Worm (Caenorhabditis elegans) whole organism, L1 larva: ENCODE results near the gene oac-48.

ENCODE experiments used
- C16A3.4 ChIP-seq: fragments of 150-350 bp; optimal IDR thresholded peaks from 2 replicates; lab custom pipeline; 2014; ENCODE audit warnings: missing biosample characterization, missing genetic modification characterization
- F16B12.6 ChIP-seq: fragments of 150-350 bp; optimal IDR thresholded peaks from 2 replicates; lab custom pipeline; 2014; ENCODE audit warnings: missing biosample characterization, missing genetic modification characterization
- Y116A8C.19 ChIP-seq: sonication (generic microtip); optimal IDR thresholded peaks from 2 replicates; lab custom pipeline; 2016; ENCODE audit warnings: missing compliant biosample characterization, missing genetic modification characterization, borderline replicate concordance
- aly-2 ChIP-seq: fragments of 150-350 bp; optimal IDR thresholded peaks from 2 replicates; lab custom pipeline; 2014; ENCODE audit warnings: missing biosample characterization, missing genetic modification characterization
- blmp-1 ChIP-seq: fragments of 150-350 bp; optimal IDR thresholded peaks from 2 replicates; lab custom pipeline; 2014; ENCODE audit warnings: missing biosample characterization, missing genetic modification characterization
- ceh-8 ChIP-seq: fragments of 200-800 bp; sonication (Bioruptor generic); optimal IDR thresholded peaks from 2 replicates; lab custom pipeline; 2018; ENCODE audit warnings: mild to moderate bottlenecking, missing genetic modification characterization, moderate library complexity, missing compliant biosample characterization
- ceh-82 ChIP-seq, 3 experiments: fragments of 150-350 bp in 1 of 3; sonication (generic microtip) in 2 of 3; optimal IDR thresholded peaks; 2 replicates each; lab custom pipeline; 2014 to 2017; ENCODE audit warnings: missing biosample characterization in 3 of 3, missing genetic modification characterization in 3 of 3
- ceh-90 ChIP-seq: sonication (generic microtip); optimal IDR thresholded peaks from 2 replicates; lab custom pipeline; 2016; ENCODE audit warnings: missing genetic modification characterization, missing compliant biosample characterization
- ces-1 ChIP-seq: fragments of 150-350 bp; optimal IDR thresholded peaks from 2 replicates; lab custom pipeline; 2014; ENCODE audit warnings: missing biosample characterization, missing genetic modification reagents, missing genetic modification characterization
- dsc-1 ChIP-seq: sonication (generic microtip); optimal IDR thresholded peaks from 2 replicates; lab custom pipeline; 2016; ENCODE audit warnings: mild to moderate bottlenecking, missing genetic modification characterization, missing compliant biosample characterization
- egl-27 ChIP-seq, 2 experiments: fragments of 150-350 bp in 1 of 2; sonication (generic microtip); optimal IDR thresholded peaks; 3 replicates each; lab custom pipeline; 2017 to 2018; ENCODE audit warnings: missing biosample characterization in 2 of 2, missing genetic modification characterization in 2 of 2, missing genetic modification reagents in 2 of 2
- elt-3 ChIP-seq, 6 experiments: fragments of 150-350 bp in 1 of 6; sonication (generic microtip); optimal IDR thresholded peaks; 2 replicates each; lab custom pipeline; 2017 to 2018; ENCODE audit warnings: missing biosample characterization in 6 of 6, missing genetic modification characterization in 6 of 6, inconsistent platforms in 1 of 6
- ets-5 ChIP-seq: fragments of 200-800 bp; sonication (Bioruptor generic); IDR thresholded peaks from 2 replicates; pipeline ENCODE4 v1.3.6; 2022; ENCODE audit warnings: missing genetic modification characterization, missing compliant biosample characterization
- hlh-17 ChIP-seq: fragments of 200-800 bp; sonication (Bioruptor generic); optimal IDR thresholded peaks from 2 replicates; lab custom pipeline; 2018; ENCODE audit warnings: missing genetic modification characterization, mild to moderate bottlenecking, missing compliant biosample characterization, moderate library complexity, borderline replicate concordance
- hlh-4 ChIP-seq: sonication (generic microtip); optimal IDR thresholded peaks from 2 replicates; lab custom pipeline; 2016; ENCODE audit warnings: mild to moderate bottlenecking, missing genetic modification characterization, missing compliant biosample characterization
- irx-1 ChIP-seq: sonication (generic microtip); optimal IDR thresholded peaks from 2 replicates; lab custom pipeline; 2016; ENCODE audit warnings: missing genetic modification characterization, missing compliant biosample characterization
- jun-1 ChIP-seq: fragments of 150-350 bp; optimal IDR thresholded peaks from 2 replicates; lab custom pipeline; 2014; ENCODE audit warnings: missing biosample characterization, missing genetic modification reagents, missing genetic modification characterization
- lin-14 ChIP-seq: fragments of 200-800 bp; sonication (Bioruptor generic); optimal IDR thresholded peaks from 2 replicates; lab custom pipeline; 2018; ENCODE audit warnings: mild to moderate bottlenecking, missing genetic modification characterization, moderate library complexity, missing compliant biosample characterization
- lin-39 ChIP-seq: fragments of 150-350 bp; optimal IDR thresholded peaks from 2 replicates; lab custom pipeline; 2014; ENCODE audit warnings: missing biosample characterization, missing genetic modification reagents, missing genetic modification characterization
- lir-3 ChIP-seq: sonication (generic microtip); optimal IDR thresholded peaks from 2 replicates; lab custom pipeline; 2016; ENCODE audit warnings: mild to moderate bottlenecking, missing genetic modification characterization, moderate library complexity, missing compliant biosample characterization; ENCODE audit not compliant: poor library complexity
- lsy-2 ChIP-seq, 2 experiments: fragments of 150-350 bp; optimal IDR thresholded peaks; 2 replicates each; lab custom pipeline; 2014; ENCODE audit warnings: missing biosample characterization in 2 of 2, missing genetic modification characterization in 2 of 2
- mep-1 ChIP-seq: fragments of 150-350 bp; optimal IDR thresholded peaks from 2 replicates; lab custom pipeline; 2014; ENCODE audit warnings: missing biosample characterization, missing genetic modification characterization
- nhr-12 ChIP-seq: sonication (generic microtip); optimal IDR thresholded peaks from 2 replicates; lab custom pipeline; 2017; ENCODE audit warnings: missing biosample characterization, missing genetic modification characterization
- nhr-19 ChIP-seq: fragments of 200-800 bp; sonication (Bioruptor generic); conservative IDR thresholded peaks from 2 replicates; pipeline ENCODE4 v1.3.6; 2022; ENCODE audit warnings: missing genetic modification characterization, missing compliant biosample characterization
- nhr-20 ChIP-seq: sonication (generic microtip); optimal IDR thresholded peaks from 2 replicates; lab custom pipeline; 2016; ENCODE audit warnings: mild to moderate bottlenecking, missing genetic modification characterization, missing compliant biosample characterization
- nhr-47 ChIP-seq: sonication (generic microtip); optimal IDR thresholded peaks from 2 replicates; lab custom pipeline; 2016; ENCODE audit warnings: mild to moderate bottlenecking, missing genetic modification characterization, moderate library complexity, missing compliant biosample characterization
- nhr-71 ChIP-seq: sonication (generic microtip); optimal IDR thresholded peaks from 2 replicates; lab custom pipeline; 2016; ENCODE audit warnings: mild to moderate bottlenecking, missing genetic modification characterization, moderate library complexity, missing compliant biosample characterization
- nhr-85 ChIP-seq: sonication (generic microtip); peaks from one replicate; lab custom pipeline; 2016; ENCODE audit warnings: missing genetic modification characterization, inconsistent platforms, missing compliant biosample characterization
- pag-3 ChIP-seq: sonication (generic microtip); optimal IDR thresholded peaks from 2 replicates; lab custom pipeline; 2017; ENCODE audit warnings: missing genetic modification characterization, mild to moderate bottlenecking, missing compliant biosample characterization, antibody characterized with exemption, borderline replicate concordance; ENCODE audit not compliant: insufficient read depth
- pqm-1 ChIP-seq: sonication (generic microtip); optimal IDR thresholded peaks from 3 replicates; lab custom pipeline; 2017; ENCODE audit warnings: missing biosample characterization, missing genetic modification characterization
- rnt-1 ChIP-seq: sonication (generic microtip); optimal IDR thresholded peaks from 2 replicates; lab custom pipeline; 2016; ENCODE audit warnings: mild to moderate bottlenecking, missing genetic modification characterization, moderate library complexity, missing compliant biosample characterization
- skn-1 ChIP-seq: fragments of 150-350 bp; optimal IDR thresholded peaks from 2 replicates; lab custom pipeline; 2014; ENCODE audit warnings: missing biosample characterization, missing genetic modification characterization
- snpc-4 ChIP-seq: fragments of 150-350 bp; optimal IDR thresholded peaks from 2 replicates; lab custom pipeline; 2014; ENCODE audit warnings: missing biosample characterization, missing genetic modification characterization
- snu-23 ChIP-seq: sonication (generic microtip); optimal IDR thresholded peaks from 2 replicates; lab custom pipeline; 2016; ENCODE audit warnings: missing genetic modification characterization, missing compliant biosample characterization
- sup-37 ChIP-seq: fragments of 200-800 bp; sonication (Bioruptor generic); optimal IDR thresholded peaks from 2 replicates; lab custom pipeline; 2018; ENCODE audit warnings: mild to moderate bottlenecking, missing genetic modification characterization, missing compliant biosample characterization
- swsn-7 ChIP-seq: sonication (generic microtip); optimal IDR thresholded peaks from 2 replicates; lab custom pipeline; 2016; ENCODE audit warnings: missing genetic modification characterization, missing compliant biosample characterization
- tbx-2 ChIP-seq: sonication (generic microtip); optimal IDR thresholded peaks from 2 replicates; lab custom pipeline; 2016; ENCODE audit warnings: missing genetic modification characterization, missing compliant biosample characterization
- tlp-1 ChIP-seq: fragments of 150-350 bp; optimal IDR thresholded peaks from 2 replicates; lab custom pipeline; 2014; ENCODE audit warnings: missing biosample characterization, missing genetic modification characterization
- unc-130 ChIP-seq: fragments of 150-350 bp; optimal IDR thresholded peaks from 2 replicates; lab custom pipeline; 2017; ENCODE audit warnings: missing biosample characterization, missing genetic modification characterization, inconsistent platforms
- unc-30 ChIP-seq: sonication (generic microtip); optimal IDR thresholded peaks from 2 replicates; lab custom pipeline; 2017; ENCODE audit warnings: missing biosample characterization, missing genetic modification characterization
- unc-62 ChIP-seq: fragments of 150-350 bp; optimal IDR thresholded peaks from 2 replicates; lab custom pipeline; 2014; ENCODE audit warnings: missing biosample characterization, missing genetic modification reagents, missing genetic modification characterization
- unc-86 ChIP-seq: sonication (generic microtip); optimal IDR thresholded peaks from 2 replicates; lab custom pipeline; 2016; ENCODE audit warnings: missing genetic modification characterization, missing compliant biosample characterization
- vab-15 ChIP-seq: sonication (generic microtip); optimal IDR thresholded peaks from 2 replicates; lab custom pipeline; 2017; ENCODE audit warnings: missing genotype, mild to moderate bottlenecking, missing genetic modification characterization, missing compliant biosample characterization
- xbp-1 ChIP-seq: sonication (generic microtip); optimal IDR thresholded peaks from 2 replicates; lab custom pipeline; 2016; ENCODE audit warnings: missing genetic modification characterization, missing compliant biosample characterization
- zag-1 ChIP-seq: fragments of 150-350 bp; optimal IDR thresholded peaks from 2 replicates; lab custom pipeline; 2014; ENCODE audit warnings: missing biosample characterization, missing genetic modification characterization
- zip-4 ChIP-seq: fragments of 200-800 bp; sonication (Bioruptor generic); optimal IDR thresholded peaks from 2 replicates; lab custom pipeline; 2018; ENCODE audit warnings: mild to moderate bottlenecking, missing genetic modification characterization, moderate library complexity, missing compliant biosample characterization

Gene oac-48

DNA sequence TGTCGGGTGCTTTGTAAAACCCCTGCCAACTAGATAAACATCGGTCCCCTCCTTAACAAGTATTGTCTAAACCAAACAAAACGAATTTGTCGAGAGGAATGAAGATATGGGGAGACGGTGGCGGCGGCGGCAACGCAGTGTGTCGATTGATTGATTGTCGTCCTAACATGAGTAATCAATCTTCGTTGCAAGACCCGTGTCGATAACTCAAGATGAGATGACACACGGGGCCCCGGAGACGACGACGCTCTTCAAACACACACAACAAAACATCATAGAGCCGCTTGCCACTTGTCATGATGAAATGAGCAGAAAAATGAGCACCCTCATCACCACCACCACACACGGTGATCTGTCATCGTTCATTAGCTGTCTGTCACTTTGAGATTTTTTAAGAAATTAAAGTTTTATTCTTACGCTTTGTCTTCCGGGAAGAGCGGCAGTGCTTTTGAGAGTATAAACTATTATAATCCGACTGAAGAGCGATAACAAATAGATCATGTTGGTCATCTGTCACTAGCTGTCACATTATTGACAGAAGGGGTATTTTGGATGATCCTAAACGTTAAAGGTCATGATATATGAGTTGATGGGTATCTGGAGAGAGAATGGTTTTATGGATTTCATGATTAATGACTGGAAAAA, 22.2 kb downstream of the oac-48 start (continued):
- TF ChIP-seq dsc-1 (tag; lab: Kevin White, UChicago) (peak; percentile 5), snu-23 (GFP tag; lab: Kevin White, UChicago) (peak; percentile 52), nhr-85 (tag; lab: Kevin White, UChicago) (peak; percentile 83), ces-1 (GFP tag; lab: Kevin White, UChicago) (no peak), nhr-20 (peak; percentile 47), unc-62 (peak; percentile 94)

DNA sequence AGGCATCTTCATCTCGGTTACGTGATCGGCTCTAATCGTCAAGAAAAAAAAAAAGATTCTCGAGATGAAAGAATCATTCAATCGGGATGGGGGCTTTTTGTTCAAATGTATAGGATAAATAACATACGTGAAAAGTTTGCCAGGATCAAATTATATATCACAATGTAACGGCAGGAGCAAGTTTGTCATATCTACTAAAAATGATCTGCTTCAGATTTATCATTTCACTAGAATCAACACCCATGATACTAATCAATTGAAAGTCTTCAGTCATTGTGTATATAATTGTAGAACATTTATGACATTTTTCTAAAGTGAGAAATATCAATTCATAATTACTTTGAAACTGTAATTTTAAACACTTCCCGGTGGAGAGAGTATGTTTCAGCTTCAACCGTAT, 23.3 kb downstream of the oac-48 start:
- TF ChIP-seq C16A3.4: no peak
- peak; percentile 42 for TF ChIP-seq dsc-1 (tag; lab: Kevin White, UChicago)
- TF ChIP-seq rnt-1 (tag; lab: Kevin White, UChicago): peak; percentile 45

DNA sequence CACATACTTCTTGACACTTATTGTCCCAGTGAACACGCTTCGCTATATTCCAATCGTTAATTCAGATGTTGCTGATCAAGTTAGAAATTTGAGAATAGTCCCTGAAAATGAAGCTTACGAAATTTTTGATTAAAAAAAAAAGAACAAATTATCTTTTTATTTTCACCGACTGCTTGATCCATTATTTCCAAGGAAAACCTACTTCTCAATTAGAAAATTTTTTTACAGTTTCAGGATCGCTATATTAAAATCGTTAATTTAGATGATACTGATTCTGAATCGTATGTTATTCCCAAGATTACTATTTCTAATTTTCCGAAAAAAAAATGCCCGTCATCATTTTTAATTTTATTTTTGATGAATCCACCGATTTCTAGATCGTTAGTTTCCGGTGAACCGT, 25.0 kb downstream of the oac-48 start, which contains the start of gene T23G4.127:
Gene T23G4.127, minus strand, starts transcription at position 101 of the 400 bp plus-strand sequence.
- no peak for TF ChIP-seq egl-27 (tag; optimal IDR thresholded peaks at IDR 0.05; lab: Kevin White, UChicago)
- TF ChIP-seq hlh-4 (tag; lab: Kevin White, UChicago): no peak
- no peak for TF ChIP-seq dsc-1 (tag; lab: Kevin White, UChicago)
- no peak for TF ChIP-seq zip-4 (GFP tag; lab: Kevin White, UChicago)
- no peak for TF ChIP-seq F16B12.6 (tag; lab: Kevin White, UChicago)
- TF ChIP-seq lir-3 (tag; lab: Kevin White, UChicago): no peak
- TF ChIP-seq elt-3 (tag; optimal IDR thresholded peaks at IDR 0.05; lab: Kevin White, UChicago): no peak
- no peak for TF ChIP-seq vab-15 (tag; lab: Kevin White, UChicago)
- TF ChIP-seq nhr-12 (tag; lab: Kevin White, UChicago): no peak
- no peak for TF ChIP-seq tbx-2 (tag; lab: Kevin White, UChicago)
- TF ChIP-seq sup-37 (GFP tag; lab: Kevin White, UChicago): no peak
- TF ChIP-seq aly-2 (tag; lab: Kevin White, UChicago): no peak
- no peak for TF ChIP-seq unc-86
- no peak for TF ChIP-seq tlp-1
- no peak for TF ChIP-seq Y116A8C.19 (tag; lab: Kevin White, UChicago)
- TF ChIP-seq xbp-1 (tag; lab: Kevin White, UChicago): no peak
- no peak for TF ChIP-seq ceh-8 (GFP tag; lab: Kevin White, UChicago)
- TF ChIP-seq zag-1 (tag; lab: Kevin White, UChicago): no peak
- no peak for TF ChIP-seq snpc-4 (tag; lab: Kevin White, UChicago)

DNA sequence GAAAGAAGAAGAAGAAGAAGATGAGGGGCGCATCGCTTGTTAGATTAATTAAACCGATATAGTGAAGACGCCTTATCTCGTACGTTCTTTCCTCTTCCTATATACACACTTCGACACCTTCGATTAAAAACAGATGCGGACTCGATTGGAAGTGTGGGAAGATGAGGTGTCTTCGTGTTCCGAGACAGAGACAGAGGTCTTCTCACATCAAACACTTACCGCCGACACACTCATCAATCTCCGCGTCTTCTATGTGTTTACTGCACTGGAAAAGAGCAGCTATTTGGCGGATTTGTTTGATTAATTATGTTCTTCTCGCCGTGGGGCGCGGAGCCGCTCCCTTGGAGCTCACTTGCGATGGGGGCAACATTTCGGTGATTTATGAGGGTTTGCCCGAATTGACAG, 25.8 kb downstream of the oac-48 start:
- TF ChIP-seq swsn-7 (tag; lab: Kevin White, UChicago) (peak; percentile 7), hlh-17 (no peak), hlh-4 (tag; lab: Kevin White, UChicago) (no peak), lin-14 (GFP tag; lab: Kevin White, UChicago) (peak; percentile 86), ceh-90 (tag; lab: Kevin White, UChicago) (no peak), irx-1 (tag; lab: Kevin White, UChicago) (peak; percentile 30), lsy-2 (tag; optimal IDR thresholded peaks at IDR 0.05; lab: Kevin White, UChicago) (peak in 1 of 2 experiments; percentile 31), mep-1 (tag; lab: Kevin White, UChicago) (peak; percentile 17), jun-1 (tag; lab: Kevin White, UChicago) (no peak), ets-5 (no peak), blmp-1 (tag; lab: Kevin White, UChicago) (peak; percentile 21), skn-1 (tag; lab: Kevin White, UChicago) (no peak), pqm-1 (no peak), nhr-19 (GFP tag; lab: Robert Waterston, UW) (0 out of 2 replicates have a peak, but pooled peaks have one; percentile 17), rnt-1 (tag; lab: Kevin White, UChicago) (peak; percentile 85), unc-30 (tag; lab: Kevin White, UChicago) (no peak), nhr-71 (tag; lab: Kevin White, UChicago) (peak; percentile 68), nhr-47 (tag; lab: Kevin White, UChicago) (no peak), pag-3 (peak; percentile 6), ceh-8 (GFP tag; lab: Kevin White, UChicago) (no peak), aly-2 (tag; lab: Kevin White, UChicago) (no peak), lin-39 (tag; lab: Kevin White, UChicago) (peak; percentile 83), unc-130 (tag; lab: Kevin White, UChicago) (no peak), unc-86 (no peak), ceh-82 (tag; optimal IDR thresholded peaks at IDR 0.05; lab: Kevin White, UChicago) (no peak), F16B12.6 (tag; lab: Kevin White, UChicago) (no peak)
